Fruit fly (Drosophila melanogaster) whole organism, embryonic: ENCODE data around the gene Fpgs1.

Source experiments
- Awh ChIP-seq: fragments of 200-800 bp; sonication (Bioruptor generic); IDR thresholded peaks from 2 replicates; pipeline ENCODE4, ENCODE4 v1.3.6; 2022; ENCODE audit warnings: missing biosample characterization, missing genetic modification characterization
- CG11398 ChIP-seq: fragments of 200-800 bp; sonication (Bioruptor generic); optimal IDR thresholded peaks from 2 replicates; lab custom pipeline; 2016; ENCODE audit warnings: missing biosample characterization, missing genetic modification characterization
- CG11696 ChIP-seq: fragments of 200-800 bp; sonication (Bioruptor generic); IDR thresholded peaks from 2 replicates; pipeline ENCODE4 v1.3.6; 2022; ENCODE audit warnings: missing biosample characterization, missing genetic modification characterization
- CG12155 ChIP-seq: fragments of 200-800 bp; sonication (Bioruptor generic); optimal IDR thresholded peaks from 3 replicates; lab custom pipeline; 2016; ENCODE audit warnings: missing biosample characterization, missing genetic modification characterization
- CG12299 ChIP-seq: fragments of 200-800 bp; sonication (Bioruptor generic); optimal IDR thresholded peaks from 2 replicates; lab custom pipeline; 2018; ENCODE audit warnings: missing biosample characterization, mild to moderate bottlenecking, missing genetic modification characterization
- CG12391 ChIP-seq: fragments of 200-800 bp; sonication (Bioruptor generic); optimal IDR thresholded peaks from 3 replicates; lab custom pipeline; 2018; ENCODE audit warnings: missing biosample characterization, mild to moderate bottlenecking, missing genetic modification characterization, moderate library complexity
- CG12659 ChIP-seq: fragments of 200-800 bp; sonication (Bioruptor generic); optimal IDR thresholded peaks from 3 replicates; lab custom pipeline; 2017; ENCODE audit warnings: mild to moderate bottlenecking, missing biosample characterization, missing genetic modification reagents, missing genetic modification characterization
- CG13624 ChIP-seq: fragments of 200-800 bp; sonication (Bioruptor generic); optimal IDR thresholded peaks from 2 replicates; lab custom pipeline; 2016; ENCODE audit warnings: missing biosample characterization, missing genetic modification characterization
- CG15601 ChIP-seq: fragments of 200-800 bp; sonication (Bioruptor generic); optimal IDR thresholded peaks from 3 replicates; lab custom pipeline; 2019; ENCODE audit warnings: missing biosample characterization, mild to moderate bottlenecking, missing genetic modification characterization, moderate library complexity
- CG16779 ChIP-seq: fragments of 200-800 bp; sonication (Bioruptor generic); IDR thresholded peaks from 2 replicates; pipeline ENCODE4 v1.3.6; 2022; ENCODE audit warnings: missing biosample characterization, missing genetic modification characterization
- CG17912 ChIP-seq: fragments of 200-800 bp; sonication (Bioruptor generic); optimal IDR thresholded peaks from 2 replicates; lab custom pipeline; 2018; ENCODE audit warnings: missing biosample characterization, mild to moderate bottlenecking, missing genetic modification characterization
- CG1832 ChIP-seq: fragments of 200-800 bp; sonication (Bioruptor generic); optimal IDR thresholded peaks from 2 replicates; lab custom pipeline; 2017; ENCODE audit warnings: missing biosample characterization, mild to moderate bottlenecking, missing genetic modification characterization, inconsistent platforms
- CG2116 ChIP-seq: fragments of 200-800 bp; sonication (Bioruptor generic); optimal IDR thresholded peaks from 3 replicates; lab custom pipeline; 2018; ENCODE audit warnings: missing biosample characterization, mild to moderate bottlenecking, missing genetic modification characterization
- CG2712 ChIP-seq: fragments of 200-800 bp; optimal IDR thresholded peaks from 3 replicates; lab custom pipeline; 2019; ENCODE audit warnings: missing biosample characterization, mild to moderate bottlenecking, missing genetic modification characterization, moderate library complexity
- CG31388 ChIP-seq: fragments of 200-800 bp; sonication (Bioruptor generic); optimal IDR thresholded peaks from 2 replicates; lab custom pipeline; 2016; ENCODE audit warnings: missing biosample characterization, missing genetic modification characterization
- CG6765 ChIP-seq: fragments of 200-800 bp; sonication (Bioruptor generic); optimal IDR thresholded peaks from 3 replicates; lab custom pipeline; 2017; ENCODE audit warnings: missing biosample characterization, mild to moderate bottlenecking, missing genetic modification characterization
- CG7745 ChIP-seq: fragments of 200-800 bp; sonication (Bioruptor generic); optimal IDR thresholded peaks from 2 replicates; lab custom pipeline; 2018; ENCODE audit warnings: missing biosample characterization, mild to moderate bottlenecking, missing genetic modification characterization, moderate library complexity
- CG9437 ChIP-seq: fragments of 200-800 bp; sonication (Bioruptor generic); optimal IDR thresholded peaks from 2 replicates; lab custom pipeline; 2018; ENCODE audit warnings: missing biosample characterization, mild to moderate bottlenecking, missing genetic modification characterization
- CG9609 ChIP-seq: fragments of 200-800 bp; sonication (Bioruptor generic); optimal IDR thresholded peaks from 3 replicates; lab custom pipeline; 2016; ENCODE audit warnings: missing biosample characterization, missing genetic modification characterization
- CG9797 ChIP-seq: fragments of 200-800 bp; sonication (Bioruptor generic); optimal IDR thresholded peaks from 3 replicates; lab custom pipeline; 2018; ENCODE audit warnings: missing biosample characterization, mild to moderate bottlenecking, missing genetic modification characterization
- D ChIP-seq, 2 experiments: fragments of 200-800 bp in 1 of 2; fragments of >200 bp in 1 of 2; sonication (Bioruptor generic) in 1 of 2; optimal IDR thresholded peaks; 2 replicates in 1 of 2; 3 replicates in 1 of 2; lab custom pipeline; 2017; ENCODE audit warnings: mild to moderate bottlenecking in 1 of 2, missing biosample characterization in 1 of 2, missing genetic modification characterization in 1 of 2, missing genetic modification reagents in 1 of 2
- D19A ChIP-seq: fragments of 200-800 bp; optimal IDR thresholded peaks from 3 replicates; lab custom pipeline; 2019; ENCODE audit warnings: missing biosample characterization, mild to moderate bottlenecking, missing genetic modification characterization, moderate library complexity
- Fer1 ChIP-seq: fragments of 200-800 bp; sonication (Bioruptor generic); optimal IDR thresholded peaks from 2 replicates; lab custom pipeline; 2017; ENCODE audit warnings: missing biosample characterization, mild to moderate bottlenecking, missing genetic modification characterization
- Gug ChIP-seq: fragments of 200-800 bp; sonication (Bioruptor generic); IDR thresholded peaks from 4 replicates; pipeline ENCODE4 v1.3.6; 2022; ENCODE audit warnings: missing biosample characterization, missing genetic modification characterization
- Jarid2 ChIP-seq: fragments of 200-800 bp; sonication (Bioruptor generic); optimal IDR thresholded peaks from 3 replicates; lab custom pipeline; 2017; ENCODE audit warnings: mild to moderate bottlenecking, missing biosample characterization, missing genetic modification reagents, missing genetic modification characterization
- Lim3 ChIP-seq: fragments of 200-800 bp; sonication (Bioruptor generic); IDR thresholded peaks from 2 replicates; pipeline ENCODE4 v1.3.6; 2022; ENCODE audit warnings: missing biosample characterization, missing genetic modification characterization
- Meics ChIP-seq: fragments of 200-800 bp; sonication (Bioruptor generic); optimal IDR thresholded peaks from 2 replicates; lab custom pipeline; 2017; ENCODE audit warnings: missing biosample characterization, mild to moderate bottlenecking, missing genetic modification characterization
- NK7.1 ChIP-seq: fragments of 200-800 bp; sonication (Bioruptor generic); optimal IDR thresholded peaks from 3 replicates; lab custom pipeline; 2016; ENCODE audit warnings: missing biosample characterization, missing genetic modification characterization
- Side ChIP-seq: fragments of 200-800 bp; sonication (Bioruptor generic); optimal IDR thresholded peaks from 2 replicates; lab custom pipeline; 2016; ENCODE audit warnings: missing biosample characterization, missing genetic modification characterization
- Trl ChIP-seq, 3 experiments: fragments of >200 bp in 2 of 3; fragments of 200-800 bp in 1 of 3; sonication (Bioruptor generic) in 1 of 3; optimal IDR thresholded peaks; 2 replicates in 1 of 3; 3 replicates in 2 of 3; lab custom pipeline; 2016 to 2017; ENCODE audit warnings: missing biosample characterization in 1 of 3, missing genetic modification characterization in 1 of 3
- Xbp1 ChIP-seq: fragments of 200-800 bp; sonication (Bioruptor generic); optimal IDR thresholded peaks from 3 replicates; lab custom pipeline; 2016; ENCODE audit warnings: missing biosample characterization, mild to moderate bottlenecking, missing genetic modification characterization
- YL-1 ChIP-seq: fragments of 200-800 bp; sonication (Bioruptor generic); optimal IDR thresholded peaks from 3 replicates; lab custom pipeline; 2017; ENCODE audit warnings: missing biosample characterization, mild to moderate bottlenecking, missing genetic modification characterization
- bcd ChIP-seq: fragments of 200-800 bp; sonication (Bioruptor generic); optimal IDR thresholded peaks from 2 replicates; lab custom pipeline; 2017; ENCODE audit warnings: missing biosample characterization, mild to moderate bottlenecking, missing genetic modification characterization
- cwo ChIP-seq: fragments of 200-800 bp; sonication (Bioruptor generic); optimal IDR thresholded peaks from 3 replicates; lab custom pipeline; 2017; ENCODE audit warnings: missing biosample characterization, missing genetic modification characterization, mild to moderate bottlenecking, moderate library complexity, missing genetic modification reagents
- dmrt99B ChIP-seq: fragments of 200-800 bp; sonication (Bioruptor generic); optimal IDR thresholded peaks from 2 replicates; lab custom pipeline; 2018; ENCODE audit warnings: missing biosample characterization, mild to moderate bottlenecking, missing genetic modification characterization, moderate library complexity
- dysf ChIP-seq: fragments of 200-800 bp; sonication (Bioruptor generic); IDR thresholded peaks from 3 replicates; pipeline ENCODE4 v1.3.6; 2022; ENCODE audit warnings: missing biosample characterization, missing genetic modification characterization
- fd102C ChIP-seq: fragments of 200-800 bp; sonication (Bioruptor generic); optimal IDR thresholded peaks from 2 replicates; lab custom pipeline; 2018; ENCODE audit warnings: missing biosample characterization, mild to moderate bottlenecking, missing genetic modification characterization, moderate library complexity
- fd96Cb ChIP-seq: fragments of 200-800 bp; sonication (Bioruptor generic); optimal IDR thresholded peaks from 2 replicates; lab custom pipeline; 2018; ENCODE audit warnings: missing biosample characterization, mild to moderate bottlenecking, missing genetic modification characterization, moderate library complexity
- hb ChIP-seq: fragments of 200-800 bp; sonication (Bioruptor generic); IDR thresholded peaks from 3 replicates; pipeline ENCODE4 v1.3.6; 2022; ENCODE audit warnings: missing biosample characterization, missing genetic modification characterization; ENCODE audit not compliant: partially characterized antibody
- lov ChIP-seq, 2 experiments: fragments of 200-800 bp in 1 of 2; fragments of >200 bp in 1 of 2; sonication (Bioruptor generic) in 1 of 2; IDR thresholded peaks in 1 of 2; optimal IDR thresholded peaks in 1 of 2; 2 replicates in 1 of 2; 3 replicates in 1 of 2; pipeline versions ENCODE4 v1.3.6 to Lab custom; 2017 to 2022; ENCODE audit warnings: missing biosample characterization in 1 of 2, missing genetic modification characterization in 1 of 2
- nau ChIP-seq: fragments of 200-800 bp; sonication (Bioruptor generic); optimal IDR thresholded peaks from 3 replicates; lab custom pipeline; 2017; ENCODE audit warnings: missing biosample characterization, mild to moderate bottlenecking, missing genetic modification characterization, missing genetic modification reagents
- odd ChIP-seq: fragments of 200-800 bp; sonication (Bioruptor generic); optimal IDR thresholded peaks from 2 replicates; lab custom pipeline; 2017; ENCODE audit warnings: missing biosample characterization, mild to moderate bottlenecking, missing genetic modification characterization
- onecut ChIP-seq: fragments of 200-800 bp; sonication (Bioruptor generic); IDR thresholded peaks from 2 replicates; pipeline ENCODE4 v1.3.6; 2022; ENCODE audit warnings: missing biosample characterization, missing genetic modification characterization
- repo ChIP-seq: fragments of 200-800 bp; sonication (Bioruptor generic); optimal IDR thresholded peaks from 2 replicates; lab custom pipeline; 2016; ENCODE audit warnings: missing biosample characterization, missing genetic modification characterization
- sima ChIP-seq: fragments of 200-800 bp; sonication (Bioruptor generic); optimal IDR thresholded peaks from 2 replicates; lab custom pipeline; 2016; ENCODE audit warnings: missing biosample characterization, missing genetic modification characterization
- sna ChIP-seq: fragments of 200-800 bp; sonication (Bioruptor generic); IDR thresholded peaks from 2 replicates; pipeline ENCODE4 v1.3.6; 2022; ENCODE audit warnings: missing biosample characterization, missing genetic modification characterization; ENCODE audit not compliant: partially characterized antibody
- sr ChIP-seq: fragments of 200-800 bp; sonication (Bioruptor generic); IDR thresholded peaks from 3 replicates; pipeline ENCODE4 v1.3.6; 2022; ENCODE audit warnings: missing biosample characterization, missing genetic modification characterization
- ssp ChIP-seq: fragments of 200-800 bp; sonication (Bioruptor generic); IDR thresholded peaks from 2 replicates; pipeline ENCODE4 v1.3.6; 2022; ENCODE audit warnings: missing biosample characterization, missing genetic modification characterization
- vnd ChIP-seq: fragments of 200-800 bp; sonication (Bioruptor generic); IDR thresholded peaks from 3 replicates; pipeline ENCODE4 v1.3.6; 2022; ENCODE audit warnings: missing biosample characterization, missing genetic modification characterization; ENCODE audit not compliant: partially characterized antibody

Fpgs1 gene

dm6 chrX:12629564-12629963, 17.9 kb downstream of the Fpgs1 start, which contains the start of the genes Aven and CG2540:
Gene Aven (minus strand): TSS chrX:12629640.
Gene CG2540 (plus strand): TSS chrX:12629878.
- TF ChIP-seq hb (GFP tag; lab: Robert Waterston, UW) (no peak), nau (no peak), repo (no peak), CG1832 (GFP tag; lab: Kevin White, UChicago) (no peak), vnd (GFP tag; lab: Robert Waterston, UW) (no peak), sima (GFP tag; lab: Kevin White, UChicago) (no peak), CG12299 (peak; percentile 80), CG2116 (GFP tag; lab: Kevin White, UChicago) (peak; percentile 61), Lim3 (no peak), CG12155 (GFP tag; lab: Kevin White, UChicago) (peak; percentile 74), CG11398 (GFP tag; lab: Kevin White, UChicago) (no peak), NK7.1 (GFP tag; lab: Kevin White, UChicago) (no peak), sr (GFP tag; lab: Robert Waterston, UW) (no peak), Side (GFP tag; lab: Kevin White, UChicago) (no peak), D (optimal IDR thresholded peaks at IDR 0.05; lab: Kevin White, UChicago) (no peak), D (GFP tag; optimal IDR thresholded peaks at IDR 0.05; lab: Kevin White, UChicago) (peak; percentile 73), CG13624 (no peak), CG9437 (GFP tag; lab: Kevin White, UChicago) (peak; percentile 70), CG12391 (tag; lab: Kevin White, UChicago) (peak; percentile 92), CG6765 (GFP tag; lab: Kevin White, UChicago) (peak; percentile 77), CG2712 (tag; lab: Kevin White, UChicago) (peak; percentile 90), Awh (GFP tag; lab: Robert Waterston, UW) (peak; percentile 60), CG11696 (0 out of 2 replicates have a peak, but pooled peaks have one; percentile 23), YL-1 (GFP tag; lab: Kevin White, UChicago) (peak; percentile 61), Meics (peak; percentile 87), Gug (0 out of 4 replicates have a peak, but pooled peaks have one; percentile 8), CG31388 (GFP tag; lab: Kevin White, UChicago) (peak; percentile 28), lov (optimal IDR thresholded peaks at IDR 0.05; lab: Kevin White, UChicago) (no peak), lov (GFP tag; IDR thresholded peaks at IDR 0.05; lab: Robert Waterston, UW) (no peak), D19A (tag; lab: Kevin White, UChicago) (peak; percentile 85), Trl (optimal IDR thresholded peaks at IDR 0.05; lab: Kevin White, UChicago) (no peak), Trl (GFP tag; optimal IDR thresholded peaks at IDR 0.05; lab: Kevin White, UChicago) (no peak), CG9797 (GFP tag; lab: Kevin White, UChicago) (peak; percentile 11), fd96Cb (tag; lab: Kevin White, UChicago) (peak; percentile 70), CG12659 (GFP tag; lab: Kevin White, UChicago) (peak; percentile 90), onecut (GFP tag; lab: Robert Waterston, UW) (peak; percentile 49; the same call in 1 of the 2 replicates), Xbp1 (peak; percentile 73), bcd (GFP tag; lab: Kevin White, UChicago) (peak; percentile 80), dysf (GFP tag; lab: Robert Waterston, UW) (peak; percentile 77), Fer1 (GFP tag; lab: Kevin White, UChicago) (peak; percentile 92), CG7745 (tag; lab: Kevin White, UChicago) (no peak), fd102C (GFP tag; lab: Kevin White, UChicago) (no peak), CG16779 (GFP tag; lab: Robert Waterston, UW) (no peak), Jarid2 (GFP tag; lab: Kevin White, UChicago) (peak; percentile 4), odd (GFP tag; lab: Kevin White, UChicago) (peak; percentile 86), CG17912 (GFP tag; lab: Kevin White, UChicago) (peak; percentile 63), ssp (GFP tag; lab: Robert Waterston, UW) (peak; percentile 45; the same call in 1 of the 2 replicates), cwo (peak; percentile 80), CG9609 (GFP tag; lab: Kevin White, UChicago) (no peak), CG15601 (tag; lab: Kevin White, UChicago) (peak; percentile 85), sna (GFP tag; lab: Robert Waterston, UW) (no peak), dmrt99B (tag; lab: Kevin White, UChicago) (peak; percentile 86)
